Worm (Caenorhabditis elegans): ENCODE data around the gene K02E7.1.

- TF ChIP-seq fkh-10 (GFP tag; optimal IDR thresholded peaks at IDR 0.05) (no peak), lin-39 (tag; optimal IDR thresholded peaks at IDR 0.05) (no peak), snpc-4 (tag; optimal IDR thresholded peaks at IDR 0.05) (no peak), ama-1 (optimal IDR thresholded peaks at IDR 0.05) (no peak), ceh-82 (tag; optimal IDR thresholded peaks at IDR 0.05) (no peak), mdl-1 (tag; optimal IDR thresholded peaks at IDR 0.05) (no peak), pqm-1 (tag; optimal IDR thresholded peaks at IDR 0.05) (no peak), nhr-237 (tag; optimal IDR thresholded peaks at IDR 0.05) (no peak)
Measured at ce11 chrII:1105291-1105690, 22.3 kb downstream of the K02E7.1 start.
